Fruit fly (Drosophila melanogaster) whole organism, pupa: ENCODE results near the gene DopEcR.

ENCODE experiments used
- CG10348 ChIP-seq: fragments of 200-800 bp; sonication (Bioruptor generic); IDR thresholded peaks from 2 replicates; pipeline ENCODE4 v1.3.6; 2022; ENCODE audit warnings: missing biosample characterization, missing genetic modification characterization
- CG14655 ChIP-seq: fragments of 200-800 bp; sonication (Bioruptor generic); optimal IDR thresholded peaks from 3 replicates; lab custom pipeline; 2017; ENCODE audit warnings: mild to moderate bottlenecking, missing biosample characterization, missing genetic modification reagents, missing genetic modification characterization
- CG15710 ChIP-seq: fragments of 200-800 bp; sonication (Bioruptor generic); optimal IDR thresholded peaks from 2 replicates; lab custom pipeline; 2018; ENCODE audit warnings: missing biosample characterization, mild to moderate bottlenecking, missing genetic modification characterization, moderate library complexity
- CG17806 ChIP-seq: fragments of 200-800 bp; sonication (Bioruptor generic); optimal IDR thresholded peaks from 2 replicates; lab custom pipeline; 2018; ENCODE audit warnings: missing biosample characterization, mild to moderate bottlenecking, missing genetic modification characterization, moderate library complexity
- CG32121 ChIP-seq: fragments of 200-800 bp; sonication (Bioruptor generic); IDR thresholded peaks from 2 replicates; pipeline ENCODE4 v1.3.6; 2022; ENCODE audit warnings: missing biosample characterization, missing genetic modification characterization
- CG8301 ChIP-seq: fragments of 200-800 bp; sonication (Bioruptor generic); optimal IDR thresholded peaks from 2 replicates; lab custom pipeline; 2018; ENCODE audit warnings: missing biosample characterization, mild to moderate bottlenecking, missing genetic modification characterization
- CG9948 ChIP-seq: fragments of 200-800 bp; sonication (Bioruptor generic); optimal IDR thresholded peaks from 2 replicates; lab custom pipeline; 2018; ENCODE audit warnings: missing biosample characterization, mild to moderate bottlenecking, missing genetic modification characterization, moderate library complexity
- D1 ChIP-seq: fragments of 200-800 bp; sonication (Bioruptor generic); optimal IDR thresholded peaks from 2 replicates; lab custom pipeline; 2018; ENCODE audit warnings: missing biosample characterization, mild to moderate bottlenecking, missing genetic modification characterization, moderate library complexity
- EcR ChIP-seq: fragments of 200-800 bp; sonication (Bioruptor generic); optimal IDR thresholded peaks from 3 replicates; lab custom pipeline; 2019; ENCODE audit warnings: missing biosample characterization, missing genetic modification characterization, mild to moderate bottlenecking, moderate library complexity, missing genetic modification reagents
- Pif1A ChIP-seq: fragments of 200-800 bp; sonication (Bioruptor generic); optimal IDR thresholded peaks from 3 replicates; lab custom pipeline; 2016; ENCODE audit warnings: missing biosample characterization, missing genetic modification characterization
- Pif1B ChIP-seq: fragments of 200-800 bp; sonication (Bioruptor generic); optimal IDR thresholded peaks from 3 replicates; lab custom pipeline; 2016; ENCODE audit warnings: missing biosample characterization, missing genetic modification characterization
- fd96Ca ChIP-seq: fragments of 200-800 bp; sonication (Bioruptor generic); IDR thresholded peaks from 3 replicates; pipeline ENCODE4 v1.3.6; 2022; ENCODE audit warnings: missing biosample characterization, missing genetic modification characterization

DNA sequence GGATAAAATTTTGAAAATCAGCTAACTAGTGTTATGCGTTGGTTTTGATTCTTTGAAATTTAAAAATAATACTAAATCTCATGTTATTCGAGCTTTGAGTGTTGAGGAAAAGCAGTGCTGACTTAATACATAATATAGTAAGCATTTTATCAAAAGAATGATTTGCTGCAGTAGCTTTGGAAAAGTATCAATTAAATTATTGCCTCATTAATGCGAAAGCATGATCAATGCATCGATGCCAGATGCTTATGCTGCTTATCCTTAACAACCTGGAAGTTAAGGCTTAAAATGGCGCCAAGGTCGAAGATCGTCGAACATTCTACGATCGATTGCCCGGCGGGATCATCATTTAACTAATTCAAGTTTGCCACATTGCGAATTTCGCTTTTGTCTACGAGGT, 1.3 kb upstream of the DopEcR start, which contains the start of gene CG32240:
- TF ChIP-seq CG17806 (tag; lab: Kevin White, UChicago) (no peak), CG15710 (tag; lab: Kevin White, UChicago) (no peak), EcR (GFP tag; lab: Kevin White, UChicago) (no peak), CG8301 (tag; lab: Kevin White, UChicago) (no peak), fd96Ca (no peak), CG9948 (tag; lab: Kevin White, UChicago) (no peak), CG10348 (GFP tag; lab: Robert Waterston, UW) (no peak), Pif1A (GFP tag; lab: Kevin White, UChicago) (no peak), D1 (tag; lab: Kevin White, UChicago) (no peak), CG32121 (GFP tag; lab: Robert Waterston, UW) (no peak), CG14655 (GFP tag; lab: Kevin White, UChicago) (no peak), Pif1B (GFP tag; lab: Kevin White, UChicago) (no peak)
